Worm (Caenorhabditis elegans) whole organism, young adult: ENCODE data around the gene noa-1.

Experiments used
- C17E4.6 ChIP-seq: fragments of 200-800 bp; sonication (Bioruptor generic); IDR thresholded peaks from 2 replicates; pipeline ENCODE4 v1.3.6; 2022; ENCODE audit warnings: missing genetic modification reagents, missing genetic modification characterization, missing compliant biosample characterization
- D2030.7 ChIP-seq: fragments of 200-800 bp; sonication (Bioruptor generic); IDR thresholded peaks from 2 replicates; pipeline ENCODE4 v1.3.6; 2022; ENCODE audit warnings: missing genetic modification reagents, missing genetic modification characterization, missing compliant biosample characterization
- F10E7.11 ChIP-seq: sonication (generic microtip); optimal IDR thresholded peaks from 2 replicates; lab custom pipeline; 2017; ENCODE audit warnings: mild to moderate bottlenecking, missing genetic modification characterization, moderate library complexity, missing compliant biosample characterization
- F39B2.1 ChIP-seq: fragments of 200-800 bp; sonication (Bioruptor generic); IDR thresholded peaks from 2 replicates; pipeline ENCODE4 v1.3.6; 2022; ENCODE audit warnings: missing genetic modification reagents, missing genetic modification characterization, missing compliant biosample characterization
- F52B5.7 ChIP-seq: sonication (generic microtip); optimal IDR thresholded peaks from 2 replicates; lab custom pipeline; 2016; ENCODE audit warnings: mild to moderate bottlenecking, missing genetic modification characterization, missing compliant biosample characterization
- F55B11.4 ChIP-seq: sonication (generic microtip); optimal IDR thresholded peaks from 2 replicates; lab custom pipeline; 2016; ENCODE audit warnings: missing compliant biosample characterization, missing genetic modification characterization, borderline replicate concordance; ENCODE audit not compliant: insufficient read depth
- T26A5.8 ChIP-seq: sonication (generic microtip); optimal IDR thresholded peaks from 2 replicates; lab custom pipeline; 2016; ENCODE audit warnings: missing genetic modification characterization, missing compliant biosample characterization
- Y53F4B.3 ChIP-seq: fragments of 200-800 bp; sonication (Bioruptor generic); IDR thresholded peaks from 2 replicates; pipeline ENCODE4 v1.3.6; 2022; ENCODE audit warnings: missing genetic modification reagents, missing genetic modification characterization, missing compliant biosample characterization
- Y95B8A.8 ChIP-seq: fragments of 200-800 bp; sonication (Bioruptor generic); IDR thresholded peaks from 2 replicates; pipeline ENCODE4 v1.3.6; 2022; ENCODE audit warnings: missing genetic modification reagents, missing genetic modification characterization, missing compliant biosample characterization
- ama-1 ChIP-seq, 3 experiments: fragments of 150-350 bp in 1 of 3; sonication (generic microtip) in 2 of 3; optimal IDR thresholded peaks; 2 replicates each; lab custom pipeline; 2014 to 2018; ENCODE audit warnings: missing biosample characterization in 2 of 3, missing genetic modification characterization in 2 of 3, missing genetic modification reagents in 2 of 3
- aptf-3 ChIP-seq: fragments of 200-800 bp; sonication (Bioruptor generic); IDR thresholded peaks from 2 replicates; pipeline ENCODE4 v1.3.6; 2022; ENCODE audit warnings: missing genetic modification characterization, missing compliant biosample characterization
- atf-7 ChIP-seq: sonication (generic microtip); optimal IDR thresholded peaks from 2 replicates; lab custom pipeline; 2017; ENCODE audit warnings: mild to moderate bottlenecking, missing genetic modification characterization, missing compliant biosample characterization
- bed-1 ChIP-seq: fragments of 200-800 bp; sonication (Bioruptor generic); IDR thresholded peaks from 2 replicates; pipeline ENCODE4 v1.3.6; 2022; ENCODE audit warnings: missing genetic modification reagents, missing genetic modification characterization, missing compliant biosample characterization
- bed-2 ChIP-seq: fragments of 200-800 bp; sonication (Bioruptor generic); IDR thresholded peaks from 2 replicates; pipeline ENCODE4 v1.3.6; 2022; ENCODE audit warnings: missing genetic modification reagents, missing genetic modification characterization, missing compliant biosample characterization
- ccch-3 ChIP-seq: fragments of 200-800 bp; sonication (Bioruptor generic); optimal IDR thresholded peaks from 2 replicates; lab custom pipeline; 2018; ENCODE audit warnings: mild to moderate bottlenecking, missing genetic modification characterization, missing compliant biosample characterization
- ceh-100 ChIP-seq: fragments of 200-800 bp; sonication (Bioruptor generic); IDR thresholded peaks from 2 replicates; pipeline ENCODE4 v1.3.6; 2022; ENCODE audit warnings: missing genetic modification reagents, missing genetic modification characterization, missing compliant biosample characterization
- ceh-58 ChIP-seq: fragments of 200-800 bp; sonication (Bioruptor generic); IDR thresholded peaks from 2 replicates; pipeline ENCODE4 v1.3.6; 2022; ENCODE audit warnings: missing genetic modification characterization, missing compliant biosample characterization
- ceh-79 ChIP-seq: sonication (generic microtip); optimal IDR thresholded peaks from 2 replicates; lab custom pipeline; 2017; ENCODE audit warnings: mild to moderate bottlenecking, missing genetic modification characterization, missing compliant biosample characterization
- die-1 ChIP-seq: sonication (generic microtip); optimal IDR thresholded peaks from 2 replicates; lab custom pipeline; 2016; ENCODE audit warnings: missing genotype, mild to moderate bottlenecking, missing genetic modification characterization, missing compliant biosample characterization
- dox-1 ChIP-seq: fragments of 200-800 bp; sonication (Bioruptor generic); IDR thresholded peaks from 2 replicates; pipeline ENCODE4 v1.3.6; 2022; ENCODE audit warnings: missing genetic modification reagents, missing genetic modification characterization, missing compliant biosample characterization
- dpl-1 ChIP-seq: fragments of 150-350 bp; optimal IDR thresholded peaks from 2 replicates; lab custom pipeline; 2014; ENCODE audit warnings: missing biosample characterization, missing genetic modification reagents, missing genetic modification characterization
- egrh-3 ChIP-seq: fragments of 200-800 bp; sonication (Bioruptor generic); IDR thresholded peaks from 2 replicates; pipeline ENCODE4 v1.3.6; 2022; ENCODE audit warnings: missing genetic modification reagents, missing genetic modification characterization, missing compliant biosample characterization
- ets-4 ChIP-seq: fragments of 200-800 bp; sonication (Bioruptor generic); optimal IDR thresholded peaks from 2 replicates; lab custom pipeline; 2018; ENCODE audit warnings: mild to moderate bottlenecking, missing genetic modification characterization, missing compliant biosample characterization
- hlh-12 ChIP-seq: sonication (generic microtip); optimal IDR thresholded peaks from 2 replicates; lab custom pipeline; 2016; ENCODE audit warnings: missing genetic modification characterization, missing compliant biosample characterization
- hrde-1 ChIP-seq: sonication (generic microtip); optimal IDR thresholded peaks from 2 replicates; lab custom pipeline; 2016; ENCODE audit warnings: missing genetic modification characterization, mild to moderate bottlenecking, missing compliant biosample characterization, moderate library complexity, missing genotype, missing genetic modification reagents, borderline replicate concordance
- hsf-1 ChIP-seq: fragments of 200-800 bp; sonication (Bioruptor generic); IDR thresholded peaks from 2 replicates; pipeline ENCODE4 v1.3.6; 2022; ENCODE audit warnings: missing genetic modification reagents, missing genetic modification characterization, missing compliant biosample characterization
- lag-1 ChIP-seq: fragments of 200-800 bp; sonication (Bioruptor generic); IDR thresholded peaks from 2 replicates; pipeline ENCODE4 v1.3.6; 2022; ENCODE audit warnings: missing genetic modification reagents, missing genetic modification characterization, missing compliant biosample characterization
- let-526 ChIP-seq: fragments of 200-800 bp; sonication (Bioruptor generic); IDR thresholded peaks from 2 replicates; pipeline ENCODE4 v1.3.6; 2022; ENCODE audit warnings: missing genetic modification reagents, missing genetic modification characterization, missing compliant biosample characterization
- lin-26 ChIP-seq: fragments of 200-800 bp; sonication (Bioruptor generic); IDR thresholded peaks from 2 replicates; pipeline ENCODE4 v1.3.6; 2022; ENCODE audit warnings: missing genetic modification reagents, missing genetic modification characterization, missing compliant biosample characterization
- lsl-1 ChIP-seq: fragments of 200-800 bp; sonication (Bioruptor generic); optimal IDR thresholded peaks from 2 replicates; lab custom pipeline; 2018; ENCODE audit warnings: mild to moderate bottlenecking, missing genetic modification characterization, moderate library complexity, missing compliant biosample characterization
- lsy-27 ChIP-seq: sonication (generic microtip); optimal IDR thresholded peaks from 2 replicates; lab custom pipeline; 2017; ENCODE audit warnings: missing genetic modification characterization, mild to moderate bottlenecking, missing compliant biosample characterization, antibody characterized with exemption, missing genotype, borderline replicate concordance; ENCODE audit not compliant: insufficient read depth
- mel-28 ChIP-seq: sonication (generic microtip); optimal IDR thresholded peaks from 2 replicates; lab custom pipeline; 2016; ENCODE audit warnings: borderline replicate concordance, mild to moderate bottlenecking, missing genetic modification characterization, missing compliant biosample characterization
- mes-4 ChIP-seq: sonication (generic microtip); optimal IDR thresholded peaks from 2 replicates; lab custom pipeline; 2016; ENCODE audit warnings: missing genotype, missing genetic modification characterization, missing compliant biosample characterization
- nfya-2 ChIP-seq: fragments of 200-800 bp; sonication (Bioruptor generic); IDR thresholded peaks from 2 replicates; pipeline ENCODE4 v1.3.6; 2022; ENCODE audit warnings: missing genetic modification reagents, missing genetic modification characterization, missing compliant biosample characterization
- nhr-120 ChIP-seq: fragments of 200-800 bp; sonication (Bioruptor generic); IDR thresholded peaks from 2 replicates; pipeline ENCODE4 v1.3.6; 2022; ENCODE audit warnings: missing genetic modification characterization, missing compliant biosample characterization
- pbrm-1 ChIP-seq: fragments of 200-800 bp; sonication (Bioruptor generic); IDR thresholded peaks from 2 replicates; pipeline ENCODE4 v1.3.6; 2022; ENCODE audit warnings: missing genetic modification reagents, missing genetic modification characterization, missing compliant biosample characterization
- rec-8 ChIP-seq, 2 experiments: sonication (generic microtip); optimal IDR thresholded peaks; 2 replicates each; lab custom pipeline; 2016; ENCODE audit warnings: mild to moderate bottlenecking in 2 of 2, missing genetic modification characterization in 2 of 2, missing genetic modification reagents in 2 of 2, missing genotype in 2 of 2, missing biosample characterization in 1 of 2, missing compliant biosample characterization in 1 of 2, moderate library complexity in 1 of 2
- snpc-1.3 ChIP-seq: sonication (generic microtip); optimal IDR thresholded peaks from 2 replicates; lab custom pipeline; 2017; ENCODE audit warnings: missing genetic modification characterization, mild to moderate bottlenecking, missing compliant biosample characterization, antibody characterized with exemption, moderate library complexity, missing genotype, missing genetic modification reagents; ENCODE audit not compliant: insufficient read depth
- tlf-1 ChIP-seq: fragments of 200-800 bp; sonication (Bioruptor generic); optimal IDR thresholded peaks from 2 replicates; lab custom pipeline; 2018; ENCODE audit warnings: mild to moderate bottlenecking, missing genetic modification characterization, missing compliant biosample characterization
- zfh-2 ChIP-seq: fragments of 200-800 bp; sonication (Bioruptor generic); conservative IDR thresholded peaks from 2 replicates; pipeline ENCODE4 v1.3.6; 2022; ENCODE audit warnings: missing genetic modification reagents, missing genetic modification characterization, missing compliant biosample characterization
- zim-3 ChIP-seq: sonication (generic microtip); optimal IDR thresholded peaks from 2 replicates; lab custom pipeline; 2017; ENCODE audit warnings: mild to moderate bottlenecking, missing genetic modification characterization, moderate library complexity, missing compliant biosample characterization
- ztf-22 ChIP-seq: fragments of 200-800 bp; sonication (Bioruptor generic); optimal IDR thresholded peaks from 2 replicates; lab custom pipeline; 2018; ENCODE audit warnings: mild to moderate bottlenecking, missing genetic modification characterization, moderate library complexity, missing compliant biosample characterization
- ztf-25 ChIP-seq: fragments of 200-800 bp; sonication (Bioruptor generic); IDR thresholded peaks from 2 replicates; pipeline ENCODE4 v1.3.6; 2022; ENCODE audit warnings: missing genetic modification reagents, missing genetic modification characterization, missing compliant biosample characterization

The noa-1 gene

DNA sequence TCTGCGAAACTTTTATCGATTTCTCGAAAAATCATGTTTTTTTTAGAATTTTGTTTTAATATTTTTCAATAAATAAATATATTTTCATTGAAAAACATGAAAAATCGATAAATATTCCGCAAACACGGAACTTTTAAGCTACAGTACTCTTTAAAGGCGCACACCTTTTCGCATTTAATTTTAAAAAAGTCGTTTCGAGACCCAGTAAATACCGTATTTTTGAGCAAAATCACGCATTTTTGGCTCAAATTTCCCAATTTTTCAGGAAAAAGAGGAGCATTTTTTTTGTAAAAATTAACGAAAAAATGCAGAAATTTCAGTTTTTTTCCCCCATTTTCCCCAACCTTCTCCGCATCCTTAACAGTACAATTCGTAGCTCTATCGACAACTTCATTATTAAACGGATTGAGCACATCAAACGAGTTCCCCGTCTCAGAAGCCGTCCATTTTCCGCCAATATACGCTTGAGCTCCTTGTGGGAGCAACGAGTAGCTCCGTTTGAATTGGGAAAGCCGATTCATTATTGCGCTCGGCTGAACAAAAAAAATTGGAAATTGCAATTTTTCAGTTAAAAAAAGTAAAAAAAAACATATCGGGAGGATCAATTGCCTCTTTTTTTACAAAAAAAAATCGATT, 49.5 kb downstream of the noa-1 start, which contains the start of gene alh-7 (continued):
- TF ChIP-seq lsl-1 (GFP tag; lab: Kevin White, UChicago): peak; percentile 82
- TF ChIP-seq die-1 (tag; lab: Kevin White, UChicago): no peak
- no peak for TF ChIP-seq mes-4 (tag; lab: Kevin White, UChicago)
- TF ChIP-seq D2030.7: no peak
- TF ChIP-seq, all 124 proteins: peak for 8

DNA sequence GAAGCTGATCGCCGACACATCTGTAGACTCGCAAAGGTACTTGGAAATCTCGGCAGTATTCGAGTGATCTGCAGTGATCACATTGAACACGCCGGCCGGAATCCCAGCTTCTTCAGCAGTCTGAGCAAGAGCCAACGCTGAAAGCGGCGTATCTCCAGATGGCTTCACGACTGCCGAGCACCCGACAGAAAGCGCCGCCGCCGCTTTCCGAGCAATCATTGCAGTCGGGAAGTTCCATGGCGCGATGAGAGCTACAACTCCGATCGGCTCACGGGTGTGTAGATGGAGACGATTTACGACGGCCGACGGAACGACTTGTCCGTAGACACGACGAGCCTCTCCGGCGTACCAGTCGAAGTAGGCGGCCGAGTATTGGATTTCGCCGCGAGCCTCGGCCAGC, 51.0 kb downstream of the noa-1 start:
- TF ChIP-seq zfh-2 (GFP tag; lab: Robert Waterston, UW) (peak; percentile 82), snpc-1.3 (tag; lab: Kevin White, UChicago) (no peak), ccch-3 (no peak), lin-26 (0 out of 2 replicates have a peak, but pooled peaks have one; percentile 58), F52B5.7 (tag; lab: Kevin White, UChicago) (no peak), C17E4.6 (GFP tag; lab: Robert Waterston, UW) (no peak), ama-1 (optimal IDR thresholded peaks at IDR 0.05; lab: Kevin White, UChicago) (no peak), ama-1 (GFP tag; optimal IDR thresholded peaks at IDR 0.05; lab: Kevin White, UChicago) (no peak), ceh-100 (GFP tag; lab: Robert Waterston, UW) (no peak), nhr-120 (GFP tag; lab: Robert Waterston, UW) (no peak), aptf-3 (GFP tag; lab: Robert Waterston, UW) (no peak), bed-2 (GFP tag; lab: Robert Waterston, UW) (no peak), T26A5.8 (tag; lab: Kevin White, UChicago) (no peak), atf-7 (tag; lab: Kevin White, UChicago) (no peak)
- TF ChIP-seq, all 124 proteins: peak for 2

DNA sequence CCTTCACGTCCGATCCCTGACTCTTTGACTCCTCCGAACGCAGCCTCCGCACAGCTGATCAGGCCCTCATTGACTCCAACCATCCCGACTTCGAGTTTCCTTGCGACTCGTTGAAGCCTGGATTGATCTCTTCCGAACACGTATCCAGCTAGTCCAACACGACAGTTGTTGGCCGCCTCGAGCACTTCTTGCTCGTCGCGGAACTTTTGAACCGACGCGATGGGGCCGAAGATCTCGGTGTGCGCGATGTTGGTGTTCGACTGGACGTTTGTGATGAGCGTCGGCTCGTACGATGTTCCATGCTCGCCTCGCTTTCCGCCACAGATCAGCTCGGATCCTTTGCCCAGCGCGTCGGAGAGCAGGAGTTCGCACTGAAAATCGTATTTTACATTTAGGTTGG, 53.3 kb downstream of the noa-1 start:
- no peak for TF ChIP-seq Y53F4B.3 (GFP tag; lab: Robert Waterston, UW)
- TF ChIP-seq ceh-58 (GFP tag; lab: Robert Waterston, UW): no peak
- TF ChIP-seq lsy-27 (tag; lab: Kevin White, UChicago): no peak
- no peak for TF ChIP-seq F10E7.11 (tag; lab: Kevin White, UChicago)
- no peak for TF ChIP-seq T26A5.8 (tag; lab: Kevin White, UChicago)
- no peak for TF ChIP-seq rec-8 (tag; optimal IDR thresholded peaks at IDR 0.05; lab: Kevin White, UChicago)
- no peak for TF ChIP-seq let-526 (GFP tag; lab: Robert Waterston, UW)
- no peak for TF ChIP-seq ztf-25 (GFP tag; lab: Robert Waterston, UW)
- TF ChIP-seq egrh-3 (GFP tag; lab: Robert Waterston, UW): peak; percentile 11; the same call in 1 of the 2 replicates
- no peak for TF ChIP-seq lag-1 (GFP tag; lab: Robert Waterston, UW)
- TF ChIP-seq dox-1: no peak
- TF ChIP-seq ceh-79 (tag; lab: Kevin White, UChicago): no peak
- no peak for TF ChIP-seq ztf-22
- no peak for TF ChIP-seq nfya-2
- TF ChIP-seq tlf-1: no peak
- no peak for TF ChIP-seq lsl-1 (GFP tag; lab: Kevin White, UChicago)
- no peak for TF ChIP-seq mes-4 (tag; lab: Kevin White, UChicago)
- TF ChIP-seq Y95B8A.8 (GFP tag; lab: Robert Waterston, UW): 0 out of 2 replicates have a peak, but pooled peaks have one; percentile 27
- TF ChIP-seq F55B11.4 (tag; lab: Kevin White, UChicago): no peak
- 0 out of 2 replicates have a peak, but pooled peaks have one; percentile 29 for TF ChIP-seq bed-1
- no peak for TF ChIP-seq hsf-1 (GFP tag; lab: Robert Waterston, UW)
- no peak for TF ChIP-seq F39B2.1 (GFP tag; lab: Robert Waterston, UW)
- no peak for TF ChIP-seq ets-4 (GFP tag; lab: Kevin White, UChicago)
- TF ChIP-seq hrde-1: no peak
- TF ChIP-seq mel-28 (tag; lab: Kevin White, UChicago): no peak
- no peak for TF ChIP-seq pbrm-1
- no peak for TF ChIP-seq nhr-120 (GFP tag; lab: Robert Waterston, UW)
- TF ChIP-seq hlh-12 (tag; lab: Kevin White, UChicago): no peak
- peak; percentile 60; the same call in 1 of the 2 replicates for TF ChIP-seq zfh-2 (GFP tag; lab: Robert Waterston, UW)
- TF ChIP-seq zim-3 (tag; lab: Kevin White, UChicago): no peak
- no peak for TF ChIP-seq dpl-1 (GFP tag; lab: Kevin White, UChicago)
